Worm (Caenorhabditis elegans) whole organism, mixed stage, embryonic: ENCODE results near the gene epg-5.

Experiments
- elt-3 ChIP-seq: fragments of 150-350 bp; optimal IDR thresholded peaks from 2 replicates; lab custom pipeline; 2014; ENCODE audit warnings: missing biosample characterization, missing genetic modification characterization
- lin-13 ChIP-seq: fragments of 150-350 bp; optimal IDR thresholded peaks from 2 replicates; lab custom pipeline; 2014; ENCODE audit warnings: missing biosample characterization, missing genetic modification characterization
- lsy-2 ChIP-seq: fragments of 150-350 bp; optimal IDR thresholded peaks from 2 replicates; lab custom pipeline; 2014; ENCODE audit warnings: missing biosample characterization, missing genetic modification characterization
- nhr-237 ChIP-seq: fragments of 150-350 bp; optimal IDR thresholded peaks from 2 replicates; lab custom pipeline; 2014; ENCODE audit warnings: missing biosample characterization, missing genetic modification characterization
- nhr-28 ChIP-seq: fragments of 150-350 bp; optimal IDR thresholded peaks from 2 replicates; lab custom pipeline; 2014; ENCODE audit warnings: missing biosample characterization, missing genetic modification characterization
- pha-4 ChIP-seq: fragments of 150-350 bp; optimal IDR thresholded peaks from 2 replicates; lab custom pipeline; 2018; ENCODE audit warnings: missing biosample characterization, missing genetic modification reagents, missing genetic modification characterization
- snpc-4 ChIP-seq: fragments of 150-350 bp; optimal IDR thresholded peaks from 2 replicates; lab custom pipeline; 2014; ENCODE audit warnings: missing biosample characterization, missing genetic modification characterization

ce11 chrII:6642180-6642579, 33.0 kb upstream of the epg-5 start:
- TF ChIP-seq nhr-28 (no peak), lsy-2 (no peak), elt-3 (tag; lab: Kevin White, UChicago) (no peak), snpc-4 (no peak), nhr-237 (tag; lab: Kevin White, UChicago) (no peak), lin-13 (tag; lab: Kevin White, UChicago) (no peak), pha-4 (tag; lab: Kevin White, UChicago) (no peak)
